Fruit fly (Drosophila melanogaster) whole organism, embryonic: Measurements from ENCODE around the gene blot.
A peak's percentile ranks its signal among the peaks of the same experiment; 100 is the strongest.

ENCODE experiments used
- ATbp ChIP-seq: fragments of 200-800 bp; sonication (Bioruptor generic); optimal IDR thresholded peaks from 2 replicates; lab custom pipeline; 2017; ENCODE audit warnings: missing biosample characterization, mild to moderate bottlenecking, missing genetic modification characterization, missing genetic modification reagents
- CG10209 ChIP-seq: fragments of 200-800 bp; sonication (Bioruptor generic); optimal IDR thresholded peaks from 3 replicates; lab custom pipeline; 2017; ENCODE audit warnings: missing biosample characterization, mild to moderate bottlenecking, missing genetic modification characterization, missing genetic modification reagents
- CG10431 ChIP-seq: fragments of 200-800 bp; sonication (Bioruptor generic); optimal IDR thresholded peaks from 3 replicates; lab custom pipeline; 2018; ENCODE audit warnings: missing biosample characterization, mild to moderate bottlenecking, missing genetic modification characterization
- CG10959 ChIP-seq: fragments of 200-800 bp; sonication (Bioruptor generic); IDR thresholded peaks from 2 replicates; pipeline ENCODE4 v1.3.6; 2022; ENCODE audit warnings: missing biosample characterization, missing genetic modification characterization
- CG12659 ChIP-seq: fragments of 200-800 bp; sonication (Bioruptor generic); optimal IDR thresholded peaks from 3 replicates; lab custom pipeline; 2017; ENCODE audit warnings: mild to moderate bottlenecking, missing biosample characterization, missing genetic modification reagents, missing genetic modification characterization
- CG12942 ChIP-seq: fragments of 200-800 bp; sonication (Bioruptor generic); optimal IDR thresholded peaks from 3 replicates; lab custom pipeline; 2016; ENCODE audit warnings: missing biosample characterization, missing genetic modification characterization
- CG14050 ChIP-seq: fragments of 200-800 bp; sonication (Bioruptor generic); IDR thresholded peaks from 3 replicates; pipeline ENCODE4 v1.3.6; 2022; ENCODE audit warnings: missing biosample characterization, missing genetic modification characterization
- CG14710 ChIP-seq: fragments of 200-800 bp; sonication (Bioruptor generic); optimal IDR thresholded peaks from 3 replicates; lab custom pipeline; 2019; ENCODE audit warnings: missing biosample characterization, mild to moderate bottlenecking, missing genetic modification characterization, moderate library complexity
- CG15269 ChIP-seq: fragments of 200-800 bp; sonication (Bioruptor generic); optimal IDR thresholded peaks from 2 replicates; lab custom pipeline; 2018; ENCODE audit warnings: missing biosample characterization, mild to moderate bottlenecking, missing genetic modification characterization, moderate library complexity
- CG17385 ChIP-seq: fragments of 200-800 bp; sonication (Bioruptor generic); optimal IDR thresholded peaks from 3 replicates; lab custom pipeline; 2018; ENCODE audit warnings: missing biosample characterization, mild to moderate bottlenecking, missing genetic modification characterization
- CG17912 ChIP-seq: fragments of 200-800 bp; sonication (Bioruptor generic); optimal IDR thresholded peaks from 2 replicates; lab custom pipeline; 2018; ENCODE audit warnings: missing biosample characterization, mild to moderate bottlenecking, missing genetic modification characterization
- CG2678 ChIP-seq: fragments of 200-800 bp; sonication (Bioruptor generic); optimal IDR thresholded peaks from 3 replicates; lab custom pipeline; 2019; ENCODE audit warnings: missing biosample characterization, mild to moderate bottlenecking, missing genetic modification characterization, moderate library complexity
- CG2712 ChIP-seq: fragments of 200-800 bp; optimal IDR thresholded peaks from 3 replicates; lab custom pipeline; 2019; ENCODE audit warnings: missing biosample characterization, mild to moderate bottlenecking, missing genetic modification characterization, moderate library complexity
- CG3726 ChIP-seq: fragments of 200-800 bp; sonication (Bioruptor generic); IDR thresholded peaks from 3 replicates; pipeline ENCODE4, ENCODE4 v1.3.6; 2022; ENCODE audit warnings: missing biosample characterization, missing genetic modification characterization
- CG3838 ChIP-seq: fragments of 200-800 bp; sonication (Bioruptor generic); optimal IDR thresholded peaks from 3 replicates; lab custom pipeline; 2016; ENCODE audit warnings: missing biosample characterization, missing genetic modification characterization
- CG6791 ChIP-seq: fragments of 200-800 bp; sonication (Bioruptor generic); IDR thresholded peaks from 3 replicates; pipeline ENCODE4 v1.3.6; 2022; ENCODE audit warnings: missing biosample characterization, missing genetic modification characterization; ENCODE audit not compliant: partially characterized antibody
- CG7839 ChIP-seq: fragments of 200-800 bp; sonication (Bioruptor generic); optimal IDR thresholded peaks from 3 replicates; lab custom pipeline; 2018; ENCODE audit warnings: missing biosample characterization, mild to moderate bottlenecking, missing genetic modification characterization, moderate library complexity
- CG9437 ChIP-seq: fragments of 200-800 bp; sonication (Bioruptor generic); optimal IDR thresholded peaks from 2 replicates; lab custom pipeline; 2018; ENCODE audit warnings: missing biosample characterization, mild to moderate bottlenecking, missing genetic modification characterization
- CG9876 ChIP-seq: fragments of 200-800 bp; sonication (Bioruptor generic); optimal IDR thresholded peaks from 2 replicates; lab custom pipeline; 2016; ENCODE audit warnings: missing biosample characterization, missing genetic modification characterization
- CoRest ChIP-seq: fragments of 200-800 bp; sonication (Bioruptor generic); optimal IDR thresholded peaks from 3 replicates; lab custom pipeline; 2018; ENCODE audit warnings: missing biosample characterization, mild to moderate bottlenecking, missing genetic modification characterization, moderate library complexity
- D ChIP-seq, 2 experiments: fragments of 200-800 bp in 1 of 2; fragments of >200 bp in 1 of 2; sonication (Bioruptor generic) in 1 of 2; optimal IDR thresholded peaks; 2 replicates in 1 of 2; 3 replicates in 1 of 2; lab custom pipeline; 2017; ENCODE audit warnings: mild to moderate bottlenecking in 1 of 2, missing biosample characterization in 1 of 2, missing genetic modification characterization in 1 of 2, missing genetic modification reagents in 1 of 2
- D19A ChIP-seq: fragments of 200-800 bp; optimal IDR thresholded peaks from 3 replicates; lab custom pipeline; 2019; ENCODE audit warnings: missing biosample characterization, mild to moderate bottlenecking, missing genetic modification characterization, moderate library complexity
- Deaf1 ChIP-seq: fragments of 200-800 bp; optimal IDR thresholded peaks from 3 replicates; lab custom pipeline; 2019; ENCODE audit warnings: missing biosample characterization, mild to moderate bottlenecking, missing genetic modification characterization, moderate library complexity
- Dip3 ChIP-seq: fragments of 200-800 bp; sonication (Bioruptor generic); optimal IDR thresholded peaks from 3 replicates; lab custom pipeline; 2016; ENCODE audit warnings: missing biosample characterization, missing genetic modification characterization
- GATAe ChIP-seq: fragments of 200-800 bp; sonication (Bioruptor generic); conservative IDR thresholded peaks from 2 replicates; pipeline ENCODE4 v1.3.6; 2022; ENCODE audit warnings: missing biosample characterization, missing genetic modification characterization
- MBD-R2 ChIP-seq: fragments of 200-800 bp; sonication (Bioruptor generic); IDR thresholded peaks from 2 replicates; pipeline ENCODE4 v1.3.6; 2022; ENCODE audit warnings: missing biosample characterization, missing genetic modification characterization
- Oaz ChIP-seq: fragments of 200-800 bp; sonication (Bioruptor generic); IDR thresholded peaks from 2 replicates; pipeline ENCODE4 v1.3.6; 2022; ENCODE audit warnings: missing biosample characterization, missing genetic modification characterization
- Opbp ChIP-seq: fragments of 200-800 bp; sonication (Bioruptor generic); IDR thresholded peaks from 3 replicates; pipeline ENCODE4 v1.3.6; 2022; ENCODE audit warnings: missing biosample characterization, missing genetic modification characterization; ENCODE audit not compliant: partially characterized antibody
- Optix ChIP-seq: fragments of 200-800 bp; sonication (Bioruptor generic); IDR thresholded peaks from 3 replicates; pipeline ENCODE4 v1.3.6; 2022; ENCODE audit warnings: missing biosample characterization, missing genetic modification characterization
- PHDP ChIP-seq: fragments of 200-800 bp; sonication (Bioruptor generic); optimal IDR thresholded peaks from 3 replicates; lab custom pipeline; 2018; ENCODE audit warnings: missing biosample characterization, mild to moderate bottlenecking, missing genetic modification characterization, moderate library complexity
- Poxn ChIP-seq: fragments of 200-800 bp; sonication (Bioruptor generic); IDR thresholded peaks from 2 replicates; pipeline ENCODE4 v1.3.6; 2022; ENCODE audit warnings: missing biosample characterization, missing genetic modification characterization
- Sox100B ChIP-seq: fragments of 200-800 bp; sonication (Bioruptor generic); optimal IDR thresholded peaks from 3 replicates; lab custom pipeline; 2018; ENCODE audit warnings: missing biosample characterization, mild to moderate bottlenecking, missing genetic modification characterization
- Sox102F ChIP-seq: fragments of 200-800 bp; sonication (Bioruptor generic); optimal IDR thresholded peaks from 2 replicates; lab custom pipeline; 2018; ENCODE audit warnings: missing biosample characterization, mild to moderate bottlenecking, missing genetic modification characterization, moderate library complexity
- Sry-β ChIP-seq: fragments of 200-800 bp; sonication (Bioruptor generic); optimal IDR thresholded peaks from 2 replicates; lab custom pipeline; 2018; ENCODE audit warnings: missing biosample characterization, mild to moderate bottlenecking, missing genetic modification characterization, moderate library complexity
- ap ChIP-seq: fragments of 200-800 bp; sonication (Bioruptor generic); IDR thresholded peaks from 2 replicates; pipeline ENCODE4 v1.3.6; 2022; ENCODE audit warnings: missing biosample characterization, missing genetic modification characterization
- crc ChIP-seq: fragments of 200-800 bp; sonication (Bioruptor generic); optimal IDR thresholded peaks from 2 replicates; lab custom pipeline; 2016; ENCODE audit warnings: missing biosample characterization, missing genetic modification characterization
- cwo ChIP-seq: fragments of 200-800 bp; sonication (Bioruptor generic); optimal IDR thresholded peaks from 3 replicates; lab custom pipeline; 2017; ENCODE audit warnings: missing biosample characterization, missing genetic modification characterization, mild to moderate bottlenecking, moderate library complexity, missing genetic modification reagents
- fd64A ChIP-seq: fragments of 200-800 bp; sonication (Bioruptor generic); optimal IDR thresholded peaks from 3 replicates; lab custom pipeline; 2018; ENCODE audit warnings: missing biosample characterization, mild to moderate bottlenecking, missing genetic modification characterization
- fru ChIP-seq: fragments of >200 bp; optimal IDR thresholded peaks from 2 replicates; lab custom pipeline; 2017
- grau ChIP-seq: fragments of 200-800 bp; optimal IDR thresholded peaks from 3 replicates; lab custom pipeline; 2019; ENCODE audit warnings: missing biosample characterization, mild to moderate bottlenecking, missing genetic modification characterization, moderate library complexity
- kah ChIP-seq: fragments of 200-800 bp; sonication (Bioruptor generic); optimal IDR thresholded peaks from 2 replicates; lab custom pipeline; 2018; ENCODE audit warnings: missing biosample characterization, mild to moderate bottlenecking, missing genetic modification characterization
- lmd ChIP-seq: fragments of 200-800 bp; sonication (Bioruptor generic); IDR thresholded peaks from 2 replicates; pipeline ENCODE4 v1.3.6; 2022; ENCODE audit warnings: missing biosample characterization, missing genetic modification characterization
- nom ChIP-seq: fragments of 200-800 bp; sonication (Bioruptor generic); optimal IDR thresholded peaks from 2 replicates; lab custom pipeline; 2017; ENCODE audit warnings: missing biosample characterization, missing genetic modification characterization, mild to moderate bottlenecking, moderate library complexity, missing genetic modification reagents
- pan ChIP-seq, 4 experiments: fragments of >200 bp in 3 of 4; fragments of 200-800 bp in 1 of 4; sonication (Bioruptor generic) in 1 of 4; optimal IDR thresholded peaks in 3 of 4; IDR thresholded peaks in 1 of 4; 2 replicates each; pipeline versions ENCODE4 v1.3.6 to Lab custom; 2017 to 2022; ENCODE audit warnings: missing biosample characterization in 2 of 4, missing genetic modification characterization in 2 of 4, mixed read lengths in 1 of 4
- sens ChIP-seq: fragments of 200-800 bp; sonication (Bioruptor generic); peaks from one replicate; lab custom pipeline; 2016; ENCODE audit warnings: missing biosample characterization, missing genetic modification characterization
- seq ChIP-seq: fragments of 200-800 bp; sonication (Bioruptor generic); IDR thresholded peaks from 2 replicates; pipeline ENCODE4 v1.3.6; 2022; ENCODE audit warnings: missing biosample characterization, missing genetic modification characterization
- sim ChIP-seq: fragments of 200-800 bp; sonication (Bioruptor generic); IDR thresholded peaks from 2 replicates; pipeline ENCODE4 v1.3.6; 2022; ENCODE audit warnings: missing biosample characterization, missing genetic modification characterization
- tap ChIP-seq: fragments of 200-800 bp; optimal IDR thresholded peaks from 3 replicates; lab custom pipeline; 2019; ENCODE audit warnings: missing biosample characterization, mild to moderate bottlenecking, missing genetic modification characterization, moderate library complexity
- tup ChIP-seq: fragments of 200-800 bp; sonication (Bioruptor generic); optimal IDR thresholded peaks from 2 replicates; lab custom pipeline; 2016; ENCODE audit warnings: missing biosample characterization, mild to moderate bottlenecking, missing genetic modification characterization, moderate library complexity

Gene blot

DNA sequence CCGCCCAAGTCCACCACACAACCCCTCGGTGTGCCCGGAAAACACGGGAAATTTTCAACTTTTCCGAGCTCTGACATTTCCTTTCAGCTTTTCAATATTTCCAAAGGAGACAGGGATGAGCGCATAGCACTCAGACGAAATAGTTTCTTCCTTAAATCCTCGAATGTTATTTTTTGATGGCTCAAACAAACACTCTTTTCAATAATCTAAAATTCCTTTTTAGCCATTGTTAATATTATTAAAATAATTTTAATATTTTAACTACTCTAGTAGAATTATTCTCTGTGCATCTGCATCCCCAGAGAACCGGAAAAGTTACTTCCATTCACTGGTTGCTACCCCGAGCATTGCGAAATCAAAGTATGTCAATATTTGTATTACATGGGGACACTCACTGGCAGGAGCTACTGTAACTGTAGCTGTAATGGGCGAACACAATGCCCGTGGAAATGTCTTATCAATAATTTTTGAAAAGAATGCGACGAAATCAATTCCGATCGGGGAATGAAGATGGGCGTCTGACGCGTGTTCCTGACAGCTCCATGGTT is 36.5 kb upstream of the blot start (continued):
- TF ChIP-seq cwo (GFP tag; lab: Kevin White, UChicago) (no peak), CG3838 (GFP tag; lab: Kevin White, UChicago) (no peak), sim (GFP tag; lab: Robert Waterston, UW) (0 out of 2 replicates have a peak, but pooled peaks have one; percentile 28), CG10209 (GFP tag; lab: Kevin White, UChicago) (peak; percentile 37), Sox100B (GFP tag; lab: Kevin White, UChicago) (peak; percentile 26), CG17385 (GFP tag; lab: Kevin White, UChicago) (peak; percentile 12), ap (GFP tag; lab: Robert Waterston, UW) (no peak), CG14050 (GFP tag; lab: Robert Waterston, UW) (no peak), crc (GFP tag; lab: Kevin White, UChicago) (no peak), CG3726 (GFP tag; lab: Robert Waterston, UW) (no peak), MBD-R2 (GFP tag; lab: Robert Waterston, UW) (no peak), CoRest (peak; percentile 23), Sox102F (GFP tag; lab: Kevin White, UChicago) (peak; percentile 48), CG15269 (tag; lab: Kevin White, UChicago) (peak; percentile 16), Oaz (GFP tag; lab: Robert Waterston, UW) (no peak), CG14710 (tag; lab: Kevin White, UChicago) (peak; percentile 23), kah (no peak), Sry-β (GFP tag; lab: Kevin White, UChicago) (peak; percentile 31), CG12942 (GFP tag; lab: Kevin White, UChicago) (no peak), Optix (GFP tag; lab: Robert Waterston, UW) (no peak), Dip3 (GFP tag; lab: Kevin White, UChicago) (no peak), CG7839 (tag; lab: Kevin White, UChicago) (peak; percentile 24), ATbp (GFP tag; lab: Kevin White, UChicago) (peak; percentile 5), Poxn (GFP tag; lab: Robert Waterston, UW) (no peak), CG9876 (GFP tag; lab: Kevin White, UChicago) (no peak), tap (tag; lab: Kevin White, UChicago) (peak; percentile 13), grau (tag; lab: Kevin White, UChicago) (peak; percentile 73), tup (GFP tag; lab: Kevin White, UChicago) (no peak), sens (GFP tag; lab: Kevin White, UChicago) (peak; percentile 76), CG2712 (tag; lab: Kevin White, UChicago) (peak; percentile 51), D19A (peak; percentile 52), CG12659 (GFP tag; lab: Kevin White, UChicago) (peak; percentile 6), CG2678 (peak; percentile 48), CG6791 (GFP tag; lab: Robert Waterston, UW) (no peak), Deaf1 (tag; lab: Kevin White, UChicago) (no peak), GATAe (no peak), fd64A (GFP tag; lab: Kevin White, UChicago) (no peak), lmd (GFP tag; lab: Robert Waterston, UW) (no peak), CG9437 (GFP tag; lab: Kevin White, UChicago) (peak; percentile 1), Opbp (no peak), CG17912 (GFP tag; lab: Kevin White, UChicago) (no peak), nom (GFP tag; lab: Kevin White, UChicago) (no peak), fru (lab: Kevin White, UChicago) (no peak), D (optimal IDR thresholded peaks at IDR 0.05; lab: Kevin White, UChicago) (no peak), D (GFP tag; optimal IDR thresholded peaks at IDR 0.05; lab: Kevin White, UChicago) (peak; percentile 8), CG10959 (GFP tag; lab: Robert Waterston, UW) (no peak), seq (GFP tag; lab: Robert Waterston, UW) (peak; percentile 42; the same call in 1 of the 2 replicates), CG10431 (peak; percentile 67), pan (optimal IDR thresholded peaks at IDR 0.05; lab: Kevin White, UChicago) (no peak), pan (GFP tag; optimal IDR thresholded peaks at IDR 0.05 in 1 of 2, IDR thresholded peaks at IDR 0.05 in 1 of 2) (peak in 1 of 2 experiments; percentile 26), PHDP (tag; lab: Kevin White, UChicago) (peak; percentile 26)
